Fruit fly (Drosophila melanogaster) S2 (cell line): Measurements from ENCODE around the gene Gr64c.

Experiments used
- CG8478 ChIP-seq: fragments of >200 bp; optimal IDR thresholded peaks from 2 replicates; lab custom pipeline; 2018
- CTCF ChIP-seq, 2 experiments: fragments of >200 bp; optimal IDR thresholded peaks; 2 replicates each; lab custom pipeline; 2018

DNA sequence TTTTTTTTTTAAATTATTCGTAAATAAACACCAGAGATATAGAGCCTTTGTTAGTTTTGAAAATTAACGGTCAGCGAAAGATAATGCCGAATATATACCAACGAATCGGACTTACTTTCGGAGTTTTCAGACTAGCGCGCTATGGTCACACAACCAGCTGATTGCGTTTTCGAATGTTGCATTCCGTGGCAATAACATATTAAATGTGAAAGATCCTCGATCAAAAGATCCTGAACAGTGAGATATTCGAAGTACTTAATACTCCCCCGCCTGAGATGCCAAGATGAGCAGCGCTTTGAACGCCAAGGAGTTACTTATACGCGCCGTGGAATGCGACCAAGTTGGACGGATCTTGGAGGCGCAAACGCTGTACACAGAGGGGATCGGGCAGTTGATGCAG, 25.1 kb upstream of the Gr64c start, which contains the start of gene CG14985:
- TF ChIP-seq CTCF (optimal IDR thresholded peaks at IDR 0.05; lab: Kevin White, UChicago) (no peak), CG8478 (lab: Kevin White, UChicago) (no peak)
